Fruit fly (Drosophila melanogaster) whole organism, prepupa: ENCODE measurements around the gene Adk2.

Experiments
- CG15336 ChIP-seq: fragments of 200-800 bp; sonication (Bioruptor generic); IDR thresholded peaks from 2 replicates; pipeline ENCODE4 v1.3.6; 2022; ENCODE audit warnings: missing biosample characterization, missing genetic modification characterization
- CG16779 ChIP-seq: fragments of 200-800 bp; sonication (Bioruptor generic); optimal IDR thresholded peaks from 3 replicates; lab custom pipeline; 2017; ENCODE audit warnings: missing biosample characterization, mild to moderate bottlenecking, missing genetic modification characterization
- Lpt ChIP-seq: fragments of 200-800 bp; sonication (Bioruptor generic); optimal IDR thresholded peaks from 3 replicates; lab custom pipeline; 2016; ENCODE audit warnings: missing biosample characterization, missing genetic modification characterization
- OdsH ChIP-seq: fragments of 200-800 bp; sonication (Bioruptor generic); optimal IDR thresholded peaks from 3 replicates; lab custom pipeline; 2016; ENCODE audit warnings: missing biosample characterization, missing genetic modification characterization

DNA sequence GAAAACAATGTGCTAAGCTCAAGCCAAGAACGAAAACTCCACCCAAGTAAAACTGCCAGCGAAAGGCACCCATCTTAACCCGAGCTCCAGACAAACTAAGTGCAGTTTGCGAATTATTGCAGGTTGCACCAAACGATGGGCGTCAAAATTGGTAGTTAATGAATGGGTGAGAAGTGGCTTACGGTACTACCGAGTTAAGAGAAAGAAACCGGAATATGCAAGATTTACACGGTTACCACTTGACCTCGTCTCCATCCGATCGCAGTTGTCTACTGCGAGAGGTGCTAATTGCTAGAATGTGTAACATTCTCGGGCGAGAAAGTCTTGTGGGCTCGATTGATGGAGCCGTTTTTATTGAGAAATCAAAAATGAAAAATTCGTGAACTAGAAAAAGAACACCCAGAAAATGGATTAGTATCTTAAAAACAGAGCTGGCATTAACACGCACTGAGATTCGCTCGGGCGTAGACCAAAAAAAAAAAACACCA is 38.9 kb upstream of the Adk2 start, which contains the start of the genes CG14115 and CG34428:
- TF ChIP-seq CG15336 (GFP tag; lab: Robert Waterston, UW) (no peak), OdsH (GFP tag; lab: Kevin White, UChicago) (no peak), Lpt (GFP tag; lab: Kevin White, UChicago) (no peak), CG16779 (no peak)
